Worm (Caenorhabditis elegans) whole organism, late embryonic: ENCODE data around the gene M176.10.

Experiments used
- C08G9.2 ChIP-seq: sonication (generic microtip); optimal IDR thresholded peaks from 2 replicates; lab custom pipeline; 2016; ENCODE audit warnings: mild to moderate bottlenecking, missing genetic modification characterization, moderate library complexity, missing compliant biosample characterization
- K09A11.1 ChIP-seq: sonication (generic microtip); optimal IDR thresholded peaks from 2 replicates; lab custom pipeline; 2017; ENCODE audit warnings: antibody characterized with exemption, mild to moderate bottlenecking, missing genetic modification characterization, missing compliant biosample characterization; ENCODE audit not compliant: insufficient read depth
- ama-1 ChIP-seq: fragments of 150-350 bp; optimal IDR thresholded peaks from 2 replicates; lab custom pipeline; 2014
- ceh-34 ChIP-seq: sonication (generic microtip); optimal IDR thresholded peaks from 2 replicates; lab custom pipeline; 2016; ENCODE audit warnings: mild to moderate bottlenecking, missing genetic modification characterization, missing compliant biosample characterization
- elt-2 ChIP-seq: sonication (generic microtip); optimal IDR thresholded peaks from 2 replicates; lab custom pipeline; 2016; ENCODE audit warnings: missing genetic modification reagents, missing genetic modification characterization, missing compliant biosample characterization
- fax-1 ChIP-seq: sonication (generic microtip); optimal IDR thresholded peaks from 2 replicates; lab custom pipeline; 2016; ENCODE audit warnings: missing genotype, missing genetic modification characterization, missing compliant biosample characterization
- nhr-11 ChIP-seq: fragments of 150-350 bp; optimal IDR thresholded peaks from 2 replicates; lab custom pipeline; 2014; ENCODE audit warnings: missing biosample characterization, missing genetic modification characterization
- sdc-2 ChIP-seq: sonication (generic microtip); optimal IDR thresholded peaks from 2 replicates; lab custom pipeline; 2016; ENCODE audit warnings: missing genotype, missing genetic modification characterization, missing compliant biosample characterization
- tbx-2 ChIP-seq: sonication (generic microtip); optimal IDR thresholded peaks from 2 replicates; lab custom pipeline; 2016; ENCODE audit warnings: missing genetic modification characterization, missing compliant biosample characterization
- tbx-7 ChIP-seq: sonication (generic microtip); optimal IDR thresholded peaks from 2 replicates; lab custom pipeline; 2016; ENCODE audit warnings: missing genotype, missing genetic modification characterization, missing compliant biosample characterization

- TF ChIP-seq tbx-7 (tag; lab: Kevin White, UChicago) (no peak), ama-1 (lab: Kevin White, UChicago) (no peak), nhr-11 (tag; lab: Kevin White, UChicago) (no peak), elt-2 (tag; lab: Kevin White, UChicago) (no peak), C08G9.2 (no peak), tbx-2 (tag; lab: Kevin White, UChicago) (no peak), ceh-34 (tag; lab: Kevin White, UChicago) (no peak), fax-1 (tag; lab: Kevin White, UChicago) (no peak), K09A11.1 (tag; lab: Kevin White, UChicago) (no peak), sdc-2 (tag; lab: Kevin White, UChicago) (no peak)
Measured at ce11 chrII:9474367-9475105, 48.6 kb upstream of the M176.10 start, which contains the start of the genes chil-25 and chil-26.
